Fruit fly (Drosophila melanogaster) whole organism, prepupa: Measurements from ENCODE around the gene alpha-Man-Ia.

Experiments used
- Blimp-1 ChIP-seq: fragments of 200-800 bp; sonication (Bioruptor generic); optimal IDR thresholded peaks from 3 replicates; lab custom pipeline; 2017; ENCODE audit warnings: missing biosample characterization, missing genetic modification characterization, mild to moderate bottlenecking, moderate library complexity, missing genetic modification reagents
- CG10631 ChIP-seq: fragments of 200-800 bp; sonication (Bioruptor generic); optimal IDR thresholded peaks from 2 replicates; lab custom pipeline; 2016; ENCODE audit warnings: missing biosample characterization, missing genetic modification characterization
- CG10669 ChIP-seq: fragments of 200-800 bp; sonication (Bioruptor generic); optimal IDR thresholded peaks from 3 replicates; lab custom pipeline; 2018; ENCODE audit warnings: missing biosample characterization, mild to moderate bottlenecking, missing genetic modification characterization, moderate library complexity
- CG11762 ChIP-seq: fragments of 200-800 bp; sonication (Bioruptor generic); optimal IDR thresholded peaks from 3 replicates; lab custom pipeline; 2016; ENCODE audit warnings: missing biosample characterization, missing genetic modification characterization; ENCODE audit not compliant: insufficient read depth
- CG11902 ChIP-seq: fragments of 200-800 bp; sonication (Bioruptor generic); optimal IDR thresholded peaks from 3 replicates; lab custom pipeline; 2016; ENCODE audit warnings: missing biosample characterization, missing genetic modification characterization
- CG15336 ChIP-seq: fragments of 200-800 bp; sonication (Bioruptor generic); IDR thresholded peaks from 2 replicates; pipeline ENCODE4 v1.3.6; 2022; ENCODE audit warnings: missing biosample characterization, missing genetic modification characterization
- CG16779 ChIP-seq: fragments of 200-800 bp; sonication (Bioruptor generic); optimal IDR thresholded peaks from 3 replicates; lab custom pipeline; 2017; ENCODE audit warnings: missing biosample characterization, mild to moderate bottlenecking, missing genetic modification characterization
- CG3032 ChIP-seq: fragments of 200-800 bp; optimal IDR thresholded peaks from 2 replicates; lab custom pipeline; 2019; ENCODE audit warnings: missing biosample characterization, mild to moderate bottlenecking, missing genetic modification characterization, moderate library complexity
- CG34406 ChIP-seq: fragments of 200-800 bp; sonication (Bioruptor generic); optimal IDR thresholded peaks from 3 replicates; lab custom pipeline; 2016; ENCODE audit warnings: missing biosample characterization, missing genetic modification characterization
- CG3919 ChIP-seq: fragments of 200-800 bp; sonication (Bioruptor generic); optimal IDR thresholded peaks from 3 replicates; lab custom pipeline; 2016; ENCODE audit warnings: missing biosample characterization, missing genetic modification characterization
- CG4318 ChIP-seq: fragments of 200-800 bp; sonication (Bioruptor generic); optimal IDR thresholded peaks from 3 replicates; lab custom pipeline; 2017; ENCODE audit warnings: missing biosample characterization, mild to moderate bottlenecking, missing genetic modification characterization
- CG6163 ChIP-seq: fragments of 200-800 bp; sonication (Bioruptor generic); IDR thresholded peaks from 3 replicates; pipeline ENCODE4 v1.3.6; 2022; ENCODE audit warnings: missing biosample characterization, missing genetic modification characterization
- CG6792 ChIP-seq: fragments of 200-800 bp; sonication (Bioruptor generic); optimal IDR thresholded peaks from 3 replicates; lab custom pipeline; 2016; ENCODE audit warnings: missing biosample characterization, missing genetic modification characterization
- CG6854 ChIP-seq: fragments of 200-800 bp; sonication (Bioruptor generic); optimal IDR thresholded peaks from 2 replicates; lab custom pipeline; 2017; ENCODE audit warnings: missing biosample characterization, mild to moderate bottlenecking, missing genetic modification characterization
- CG7368 ChIP-seq: fragments of 200-800 bp; sonication (Bioruptor generic); optimal IDR thresholded peaks from 3 replicates; lab custom pipeline; 2016; ENCODE audit warnings: missing biosample characterization, missing genetic modification characterization
- CG8119 ChIP-seq: fragments of 200-800 bp; sonication (Bioruptor generic); IDR thresholded peaks from 3 replicates; pipeline ENCODE4 v1.3.6; 2022; ENCODE audit warnings: missing biosample characterization, missing genetic modification characterization
- CG8319 ChIP-seq: fragments of 200-800 bp; sonication (Bioruptor generic); optimal IDR thresholded peaks from 3 replicates; lab custom pipeline; 2016; ENCODE audit warnings: missing biosample characterization, missing genetic modification characterization
- CG8632 ChIP-seq: fragments of 200-800 bp; sonication (Bioruptor generic); optimal IDR thresholded peaks from 3 replicates; lab custom pipeline; 2016; ENCODE audit warnings: missing biosample characterization, missing genetic modification characterization
- CG9139 ChIP-seq: fragments of 200-800 bp; sonication (Bioruptor generic); optimal IDR thresholded peaks from 3 replicates; lab custom pipeline; 2017; ENCODE audit warnings: missing biosample characterization, mild to moderate bottlenecking, missing genetic modification characterization
- Eip75B ChIP-seq: fragments of 200-800 bp; sonication (Bioruptor generic); optimal IDR thresholded peaks from 3 replicates; lab custom pipeline; 2016; ENCODE audit warnings: missing biosample characterization, missing genetic modification characterization
- Eip93F ChIP-seq: fragments of 200-800 bp; sonication (Bioruptor generic); optimal IDR thresholded peaks from 2 replicates; lab custom pipeline; 2016; ENCODE audit warnings: missing biosample characterization, mild to moderate bottlenecking, missing genetic modification characterization
- Ets96B ChIP-seq: fragments of 200-800 bp; optimal IDR thresholded peaks from 2 replicates; lab custom pipeline; 2019; ENCODE audit warnings: missing biosample characterization, mild to moderate bottlenecking, missing genetic modification characterization, moderate library complexity
- Gug ChIP-seq: fragments of 200-800 bp; sonication (Bioruptor generic); IDR thresholded peaks from 2 replicates; pipeline ENCODE4 v1.3.6; 2022; ENCODE audit warnings: missing biosample characterization, missing genetic modification characterization
- Hr38 ChIP-seq: sonication (Bioruptor generic); optimal IDR thresholded peaks from 2 replicates; lab custom pipeline; 2016; ENCODE audit warnings: missing biosample characterization, missing genetic modification characterization
- Hr39 ChIP-seq: fragments of 200-800 bp; sonication (Bioruptor generic); optimal IDR thresholded peaks from 2 replicates; lab custom pipeline; 2016; ENCODE audit warnings: missing biosample characterization, missing genetic modification characterization
- Hr4 ChIP-seq: fragments of 200-800 bp; sonication (Bioruptor generic); optimal IDR thresholded peaks from 3 replicates; lab custom pipeline; 2016; ENCODE audit warnings: missing biosample characterization, missing genetic modification characterization
- Lpt ChIP-seq: fragments of 200-800 bp; sonication (Bioruptor generic); optimal IDR thresholded peaks from 3 replicates; lab custom pipeline; 2016; ENCODE audit warnings: missing biosample characterization, missing genetic modification characterization
- Met ChIP-seq: fragments of 200-800 bp; sonication (Bioruptor generic); optimal IDR thresholded peaks from 3 replicates; lab custom pipeline; 2016; ENCODE audit warnings: missing biosample characterization, missing genetic modification characterization
- OdsH ChIP-seq: fragments of 200-800 bp; sonication (Bioruptor generic); optimal IDR thresholded peaks from 3 replicates; lab custom pipeline; 2016; ENCODE audit warnings: missing biosample characterization, missing genetic modification characterization
- Smox ChIP-seq: fragments of 200-800 bp; sonication (Bioruptor generic); optimal IDR thresholded peaks from 3 replicates; lab custom pipeline; 2016; ENCODE audit warnings: missing biosample characterization, missing genetic modification characterization
- Sox102F ChIP-seq: fragments of 200-800 bp; sonication (Bioruptor generic); optimal IDR thresholded peaks from 2 replicates; lab custom pipeline; 2016; ENCODE audit warnings: missing biosample characterization, mild to moderate bottlenecking, missing genetic modification characterization
- Sox14 ChIP-seq: fragments of 200-800 bp; sonication (Bioruptor generic); optimal IDR thresholded peaks from 3 replicates; lab custom pipeline; 2016; ENCODE audit warnings: missing biosample characterization, missing genetic modification characterization
- Sox15 ChIP-seq: fragments of 200-800 bp; sonication (Bioruptor generic); optimal IDR thresholded peaks from 3 replicates; lab custom pipeline; 2016; ENCODE audit warnings: missing biosample characterization, missing genetic modification characterization
- acj6 ChIP-seq: fragments of 200-800 bp; sonication (Bioruptor generic); optimal IDR thresholded peaks from 3 replicates; lab custom pipeline; 2016; ENCODE audit warnings: missing biosample characterization, missing genetic modification characterization
- cyc ChIP-seq: fragments of 200-800 bp; sonication (Bioruptor generic); optimal IDR thresholded peaks from 3 replicates; lab custom pipeline; 2016; ENCODE audit warnings: missing biosample characterization, missing genetic modification characterization
- dac ChIP-seq: fragments of 200-800 bp; sonication (Bioruptor generic); optimal IDR thresholded peaks from 2 replicates; lab custom pipeline; 2017; ENCODE audit warnings: missing biosample characterization, mild to moderate bottlenecking, missing genetic modification characterization
- dsx ChIP-seq: fragments of 200-800 bp; optimal IDR thresholded peaks from 3 replicates; lab custom pipeline; 2019; ENCODE audit warnings: missing biosample characterization, mild to moderate bottlenecking, missing genetic modification characterization, moderate library complexity; ENCODE audit not compliant: poor library complexity, severe bottlenecking
- eg ChIP-seq: fragments of 200-800 bp; sonication (Bioruptor generic); IDR thresholded peaks from 3 replicates; pipeline ENCODE4 v1.3.6; 2022; ENCODE audit warnings: missing biosample characterization, missing genetic modification characterization
- lz ChIP-seq: fragments of 200-800 bp; sonication (Bioruptor generic); optimal IDR thresholded peaks from 3 replicates; lab custom pipeline; 2016; ENCODE audit warnings: missing biosample characterization, missing genetic modification characterization
- net ChIP-seq: fragments of 200-800 bp; sonication (Bioruptor generic); optimal IDR thresholded peaks from 3 replicates; lab custom pipeline; 2016; ENCODE audit warnings: missing biosample characterization, missing genetic modification characterization
- pdm3 ChIP-seq: fragments of 200-800 bp; sonication (Bioruptor generic); optimal IDR thresholded peaks from 3 replicates; lab custom pipeline; 2016; ENCODE audit warnings: missing biosample characterization, missing genetic modification characterization
- salr ChIP-seq, 2 experiments: fragments of 200-800 bp; sonication (Bioruptor generic); optimal IDR thresholded peaks; 3 replicates each; lab custom pipeline; 2016 to 2018; ENCODE audit warnings: missing biosample characterization in 2 of 2, missing genetic modification characterization in 2 of 2, mild to moderate bottlenecking in 1 of 2
- spab ChIP-seq: fragments of 200-800 bp; sonication (Bioruptor generic); optimal IDR thresholded peaks from 2 replicates; lab custom pipeline; 2017; ENCODE audit warnings: missing biosample characterization, mild to moderate bottlenecking, missing genetic modification characterization, missing genetic modification reagents
- ss ChIP-seq, 2 experiments: fragments of 200-800 bp; sonication (Bioruptor generic); optimal IDR thresholded peaks; 2 replicates in 1 of 2; 3 replicates in 1 of 2; lab custom pipeline; 2017 to 2018; ENCODE audit warnings: mild to moderate bottlenecking in 2 of 2, missing biosample characterization in 2 of 2, missing genetic modification characterization in 2 of 2, moderate library complexity in 1 of 2
- svp ChIP-seq: fragments of 200-800 bp; sonication (Bioruptor generic); peaks from one replicate; lab custom pipeline; 2016; ENCODE audit warnings: missing biosample characterization, missing genetic modification characterization
- topi ChIP-seq: fragments of 200-800 bp; sonication (Bioruptor generic); optimal IDR thresholded peaks from 3 replicates; lab custom pipeline; 2016; ENCODE audit warnings: missing biosample characterization, missing genetic modification characterization

The alpha-Man-Ia gene

DNA sequence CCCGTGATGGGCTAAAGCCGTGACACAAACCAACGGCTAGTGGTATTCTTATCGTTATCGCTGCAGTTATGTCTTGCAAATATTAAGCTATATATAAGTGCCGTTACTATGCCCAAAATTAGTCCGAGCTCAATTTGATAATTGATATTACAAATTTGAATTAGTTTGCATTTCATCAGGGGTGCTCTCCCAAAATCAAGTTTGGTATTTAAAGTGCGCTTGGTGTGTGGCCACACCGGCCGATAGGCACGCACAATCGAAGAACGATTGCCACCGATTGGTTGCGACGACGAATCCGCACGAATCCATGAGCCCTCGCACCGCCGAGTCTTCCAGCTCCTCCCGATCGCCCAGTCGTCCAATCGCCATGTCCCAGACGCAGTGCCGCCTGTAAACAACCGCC is 42.0 kb upstream of the alpha-Man-Ia start, which contains the start of gene CG17841:
Gene CG17841 (plus strand): TSS at position 252 of the 403 bp plus-strand sequence.
- TF ChIP-seq CG6163 (GFP tag; lab: Robert Waterston, UW) (0 out of 3 replicates have a peak, but pooled peaks have one; percentile 11), CG11762 (GFP tag; lab: Kevin White, UChicago) (no peak), Sox14 (GFP tag; lab: Kevin White, UChicago) (no peak)

DNA sequence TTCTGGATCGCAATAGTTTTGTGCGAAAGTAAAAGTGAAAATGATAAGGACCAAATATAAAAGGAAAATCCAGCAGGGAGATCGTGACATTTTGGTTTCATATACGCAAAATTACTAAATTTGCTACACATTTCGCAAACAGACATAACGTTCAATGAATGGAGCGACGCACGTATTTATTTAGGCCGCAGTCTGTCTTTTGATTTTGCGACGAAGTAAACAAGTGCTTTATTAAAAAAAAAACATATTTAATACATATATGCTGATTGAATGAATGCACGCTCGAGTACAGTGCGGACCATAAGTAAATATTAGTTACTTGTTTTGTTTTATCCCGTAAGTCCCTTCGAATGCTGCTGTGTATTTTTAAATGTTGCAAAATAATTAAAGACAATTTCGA is 41.6 kb upstream of the alpha-Man-Ia start, which contains the start of gene CG32679:
Gene CG32679 (minus strand): TSS at position 101 of the 400 bp plus-strand sequence.
- TF ChIP-seq topi (GFP tag; lab: Kevin White, UChicago) (no peak), cyc (no peak), Lpt (GFP tag; lab: Kevin White, UChicago) (no peak), Blimp-1 (GFP tag; lab: Kevin White, UChicago) (no peak), pdm3 (GFP tag; lab: Kevin White, UChicago) (no peak), spab (GFP tag; lab: Kevin White, UChicago) (no peak), ss (GFP tag; optimal IDR thresholded peaks at IDR 0.05; lab: Kevin White, UChicago) (no peak), Hr38 (no peak), Sox102F (GFP tag; lab: Kevin White, UChicago) (no peak), CG8319 (GFP tag; lab: Kevin White, UChicago) (no peak), acj6 (GFP tag; lab: Kevin White, UChicago) (no peak)

DNA sequence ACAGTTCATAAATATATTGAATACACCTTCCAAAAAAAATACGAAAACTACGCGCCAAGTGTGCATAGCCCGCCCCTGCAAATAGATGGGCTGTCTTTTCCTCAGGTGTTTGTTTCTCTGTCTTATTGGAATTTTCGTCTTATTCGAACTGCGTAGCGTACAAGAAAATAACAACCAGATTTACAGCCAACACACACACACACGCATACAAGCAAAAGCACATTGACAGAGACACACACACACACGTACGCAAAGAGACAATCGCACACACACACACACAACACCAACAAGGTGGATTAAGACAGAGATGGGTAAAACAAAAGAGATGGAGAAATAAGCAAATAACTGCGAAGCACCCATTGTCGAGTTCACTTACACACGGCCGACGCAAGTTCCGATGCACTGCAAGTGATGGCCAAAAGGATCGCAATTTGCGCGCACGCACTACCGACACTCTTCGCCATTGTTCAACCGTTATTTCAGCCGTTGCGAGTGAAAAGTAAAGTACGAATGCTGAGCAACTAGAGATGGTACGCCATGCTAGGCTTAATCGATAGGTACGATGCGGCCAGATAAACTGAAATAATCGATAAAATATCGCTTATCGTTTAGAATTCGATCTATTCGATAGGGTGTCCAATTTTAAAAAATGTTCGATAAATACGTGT is 40.1 kb upstream of the alpha-Man-Ia start:
- no peak for TF ChIP-seq CG4318 (GFP tag; lab: Kevin White, UChicago)
- peak; percentile 60 for TF ChIP-seq Sox14 (GFP tag; lab: Kevin White, UChicago)
- TF ChIP-seq Sox15 (GFP tag; lab: Kevin White, UChicago), result no peak
- TF ChIP-seq Smox (GFP tag; lab: Kevin White, UChicago), result no peak
- TF ChIP-seq dsx, result peak; percentile 55
- peak; percentile 60 for TF ChIP-seq CG6854 (GFP tag; lab: Kevin White, UChicago)
- no peak for TF ChIP-seq salr (GFP tag; optimal IDR thresholded peaks at IDR 0.05; lab: Kevin White, UChicago)
- peak; percentile 42 for TF ChIP-seq CG15336 (GFP tag; lab: Robert Waterston, UW)
- no peak for TF ChIP-seq dac (GFP tag; lab: Kevin White, UChicago)
- no peak for TF ChIP-seq CG7368
- peak; percentile 25 for TF ChIP-seq Eip75B (GFP tag; lab: Kevin White, UChicago)
- no peak for TF ChIP-seq Ets96B (tag; lab: Kevin White, UChicago)
- TF ChIP-seq acj6 (GFP tag; lab: Kevin White, UChicago), result no peak
- TF ChIP-seq Hr39 (GFP tag; lab: Kevin White, UChicago), result no peak
- TF ChIP-seq CG8119, result no peak
- no peak for TF ChIP-seq Hr4 (GFP tag; lab: Kevin White, UChicago)
- no peak for TF ChIP-seq Met (GFP tag; lab: Kevin White, UChicago)
- peak; percentile 45 for TF ChIP-seq Sox102F (GFP tag; lab: Kevin White, UChicago)
- no peak for TF ChIP-seq Gug
- TF ChIP-seq OdsH (GFP tag; lab: Kevin White, UChicago), result no peak
- TF ChIP-seq eg, result peak; percentile 17; the same call in 1 of the 3 replicates
- TF ChIP-seq CG6792 (GFP tag; lab: Kevin White, UChicago), result no peak
- no peak for TF ChIP-seq CG9139 (GFP tag; lab: Kevin White, UChicago)
- TF ChIP-seq svp (GFP tag; lab: Kevin White, UChicago), result peak; percentile 39
- no peak for TF ChIP-seq CG10631 (GFP tag; lab: Kevin White, UChicago)
- TF ChIP-seq CG34406 (GFP tag; lab: Kevin White, UChicago), result no peak
- TF ChIP-seq CG8632, result no peak
- TF ChIP-seq CG6163 (GFP tag; lab: Robert Waterston, UW), result peak; percentile 47; the same call in 2 of the 3 replicates
- no peak for TF ChIP-seq net (GFP tag; lab: Kevin White, UChicago)
- peak; percentile 23 for TF ChIP-seq CG3919 (GFP tag; lab: Kevin White, UChicago)
- no peak for TF ChIP-seq CG3032 (tag; lab: Kevin White, UChicago)
- TF ChIP-seq CG10669 (GFP tag; lab: Kevin White, UChicago), result no peak
- no peak for TF ChIP-seq spab (GFP tag; lab: Kevin White, UChicago)
- peak; percentile 9 for TF ChIP-seq lz
- no peak for TF ChIP-seq CG16779 (tag; lab: Kevin White, UChicago)
- no peak for TF ChIP-seq Eip93F (GFP tag; lab: Kevin White, UChicago)
- no peak for TF ChIP-seq CG11902
- TF ChIP-seq Lpt (GFP tag; lab: Kevin White, UChicago), result no peak
- TF ChIP-seq cyc, result no peak
- TF ChIP-seq CG11762 (GFP tag; lab: Kevin White, UChicago), result no peak
